Worm (Caenorhabditis elegans) whole organism, L1 larva: ENCODE data around the gene mca-2.
A peak's percentile ranks its signal among the peaks of the same experiment; 100 is the strongest.

Experiments used
- C16A3.4 ChIP-seq: fragments of 150-350 bp; optimal IDR thresholded peaks from 2 replicates; lab custom pipeline; 2014; ENCODE audit warnings: missing biosample characterization, missing genetic modification characterization
- Y116A8C.19 ChIP-seq: sonication (generic microtip); optimal IDR thresholded peaks from 2 replicates; lab custom pipeline; 2016; ENCODE audit warnings: missing compliant biosample characterization, missing genetic modification characterization, borderline replicate concordance
- aha-1 ChIP-seq: fragments of 150-350 bp; optimal IDR thresholded peaks from 2 replicates; lab custom pipeline; 2014; ENCODE audit warnings: missing biosample characterization, missing genetic modification characterization
- aly-2 ChIP-seq: fragments of 150-350 bp; optimal IDR thresholded peaks from 2 replicates; lab custom pipeline; 2014; ENCODE audit warnings: missing biosample characterization, missing genetic modification characterization
- blmp-1 ChIP-seq: fragments of 150-350 bp; optimal IDR thresholded peaks from 2 replicates; lab custom pipeline; 2014; ENCODE audit warnings: missing biosample characterization, missing genetic modification characterization
- ceh-8 ChIP-seq: fragments of 200-800 bp; sonication (Bioruptor generic); optimal IDR thresholded peaks from 2 replicates; lab custom pipeline; 2018; ENCODE audit warnings: mild to moderate bottlenecking, missing genetic modification characterization, moderate library complexity, missing compliant biosample characterization
- ceh-90 ChIP-seq: sonication (generic microtip); optimal IDR thresholded peaks from 2 replicates; lab custom pipeline; 2016; ENCODE audit warnings: missing genetic modification characterization, missing compliant biosample characterization
- dpl-1 ChIP-seq, 3 experiments: fragments of 150-350 bp in 2 of 3; sonication (generic microtip) in 1 of 3; optimal IDR thresholded peaks; 2 replicates each; lab custom pipeline; 2014 to 2017; ENCODE audit warnings: missing biosample characterization in 3 of 3, missing genetic modification characterization in 3 of 3, missing genetic modification reagents in 3 of 3
- efl-1 ChIP-seq, 4 experiments: fragments of 150-350 bp; optimal IDR thresholded peaks in 3 of 4; peaks in 1 of 4; 1 replicate in 1 of 4; 2 replicates in 3 of 4; lab custom pipeline; 2014; ENCODE audit warnings: missing biosample characterization in 2 of 4, missing genetic modification characterization in 2 of 4, missing genetic modification reagents in 2 of 4
- egl-13 ChIP-seq: sonication (generic microtip); optimal IDR thresholded peaks from 2 replicates; lab custom pipeline; 2016; ENCODE audit warnings: missing genotype, missing genetic modification reagents, missing genetic modification characterization, missing compliant biosample characterization
- elt-2 ChIP-seq: sonication (generic microtip); optimal IDR thresholded peaks from 2 replicates; lab custom pipeline; 2016; ENCODE audit warnings: missing genetic modification characterization, mild to moderate bottlenecking, inconsistent platforms, missing compliant biosample characterization, missing genetic modification reagents
- elt-3 ChIP-seq, 6 experiments: fragments of 150-350 bp in 1 of 6; sonication (generic microtip); optimal IDR thresholded peaks; 2 replicates each; lab custom pipeline; 2017 to 2018; ENCODE audit warnings: missing biosample characterization in 6 of 6, missing genetic modification characterization in 6 of 6, inconsistent platforms in 1 of 6
- fkh-8 ChIP-seq: sonication (generic microtip); optimal IDR thresholded peaks from 2 replicates; lab custom pipeline; 2016; ENCODE audit warnings: mild to moderate bottlenecking, missing genetic modification characterization, missing compliant biosample characterization
- fos-1 ChIP-seq: fragments of 150-350 bp; optimal IDR thresholded peaks from 2 replicates; lab custom pipeline; 2014; ENCODE audit warnings: missing biosample characterization, missing genetic modification characterization
- grh-1 ChIP-seq: fragments of 200-800 bp; sonication (Bioruptor generic); IDR thresholded peaks from 2 replicates; pipeline ENCODE4 v1.3.6; 2022; ENCODE audit warnings: missing genetic modification reagents, missing genetic modification characterization, missing compliant biosample characterization
- isw-1 ChIP-seq: fragments of 200-800 bp; sonication (Bioruptor generic); IDR thresholded peaks from 2 replicates; pipeline ENCODE4 v1.3.6; 2022; ENCODE audit warnings: missing genetic modification characterization, missing compliant biosample characterization
- lin-15B ChIP-seq: fragments of 150-350 bp; sonication (generic microtip); optimal IDR thresholded peaks from 3 replicates; lab custom pipeline; 2014; ENCODE audit warnings: missing biosample characterization, missing genetic modification characterization
- lin-39 ChIP-seq: fragments of 150-350 bp; optimal IDR thresholded peaks from 2 replicates; lab custom pipeline; 2014; ENCODE audit warnings: missing biosample characterization, missing genetic modification reagents, missing genetic modification characterization
- mab-9 ChIP-seq: fragments of 200-800 bp; sonication (Bioruptor generic); IDR thresholded peaks from 2 replicates; pipeline ENCODE4 v1.3.6; 2022; ENCODE audit warnings: missing genetic modification reagents, missing genetic modification characterization, missing compliant biosample characterization
- mef-2 ChIP-seq: fragments of 150-350 bp; optimal IDR thresholded peaks from 2 replicates; lab custom pipeline; 2014; ENCODE audit warnings: missing biosample characterization, missing genetic modification characterization
- nhr-11 ChIP-seq: fragments of 150-350 bp; optimal IDR thresholded peaks from 2 replicates; lab custom pipeline; 2014; ENCODE audit warnings: missing biosample characterization, missing genetic modification characterization
- nhr-76 ChIP-seq: sonication (generic microtip); optimal IDR thresholded peaks from 2 replicates; lab custom pipeline; 2017; ENCODE audit warnings: missing biosample characterization, missing genetic modification characterization
- nhr-84 ChIP-seq: sonication (generic microtip); optimal IDR thresholded peaks from 2 replicates; lab custom pipeline; 2017; ENCODE audit warnings: missing biosample characterization, missing genetic modification characterization
- nhr-85 ChIP-seq: sonication (generic microtip); peaks from one replicate; lab custom pipeline; 2016; ENCODE audit warnings: missing genetic modification characterization, inconsistent platforms, missing compliant biosample characterization
- pqm-1 ChIP-seq: sonication (generic microtip); optimal IDR thresholded peaks from 3 replicates; lab custom pipeline; 2017; ENCODE audit warnings: missing biosample characterization, missing genetic modification characterization
- rnt-1 ChIP-seq: sonication (generic microtip); optimal IDR thresholded peaks from 2 replicates; lab custom pipeline; 2016; ENCODE audit warnings: mild to moderate bottlenecking, missing genetic modification characterization, moderate library complexity, missing compliant biosample characterization
- skn-1 ChIP-seq: fragments of 150-350 bp; optimal IDR thresholded peaks from 2 replicates; lab custom pipeline; 2014; ENCODE audit warnings: missing biosample characterization, missing genetic modification characterization
- sox-4 ChIP-seq: sonication (generic microtip); optimal IDR thresholded peaks from 2 replicates; lab custom pipeline; 2016; ENCODE audit warnings: missing genetic modification characterization, missing compliant biosample characterization
- sptf-1 ChIP-seq: fragments of 150-350 bp; optimal IDR thresholded peaks from 2 replicates; lab custom pipeline; 2014; ENCODE audit warnings: missing biosample characterization, missing genetic modification characterization
- sup-37 ChIP-seq: fragments of 200-800 bp; sonication (Bioruptor generic); optimal IDR thresholded peaks from 2 replicates; lab custom pipeline; 2018; ENCODE audit warnings: mild to moderate bottlenecking, missing genetic modification characterization, missing compliant biosample characterization
- tbx-2 ChIP-seq: sonication (generic microtip); optimal IDR thresholded peaks from 2 replicates; lab custom pipeline; 2016; ENCODE audit warnings: missing genetic modification characterization, missing compliant biosample characterization
- zag-1 ChIP-seq: fragments of 150-350 bp; optimal IDR thresholded peaks from 2 replicates; lab custom pipeline; 2014; ENCODE audit warnings: missing biosample characterization, missing genetic modification characterization
- zip-4 ChIP-seq: fragments of 200-800 bp; sonication (Bioruptor generic); optimal IDR thresholded peaks from 2 replicates; lab custom pipeline; 2018; ENCODE audit warnings: mild to moderate bottlenecking, missing genetic modification characterization, moderate library complexity, missing compliant biosample characterization

Gene mca-2

ce11 chrIV:2122488-2122887 is 38.7 kb downstream of the mca-2 start, which contains the start of gene glb-7:
Gene glb-7, plus strand, starts transcription at chrIV:2122788.
- TF ChIP-seq lin-39 (tag; lab: Kevin White, UChicago) (no peak), C16A3.4 (tag; lab: Kevin White, UChicago) (no peak), isw-1 (no peak), nhr-76 (tag; lab: Kevin White, UChicago) (no peak), mef-2 (tag; lab: Kevin White, UChicago) (no peak), ceh-90 (tag; lab: Kevin White, UChicago) (no peak), zip-4 (GFP tag; lab: Kevin White, UChicago) (no peak), lin-15B (tag; lab: Kevin White, UChicago) (no peak), mab-9 (GFP tag; lab: Robert Waterston, UW) (no peak), aly-2 (tag; lab: Kevin White, UChicago) (no peak), Y116A8C.19 (no peak)

- TF ChIP-seq nhr-84 (tag; lab: Kevin White, UChicago) (no peak), ceh-90 (tag; lab: Kevin White, UChicago) (no peak), ceh-8 (GFP tag; lab: Kevin White, UChicago) (peak; percentile 42), efl-1 (optimal IDR thresholded peaks at IDR 0.05; lab: Kevin White, UChicago) (no peak), efl-1 (GFP tag; optimal IDR thresholded peaks at IDR 0.05 in 1 of 2; lab: Kevin White, UChicago) (peak in 1 of 2 experiments; percentile 35)
- TF ChIP-seq, all 84 proteins: peak for 2
Observed at ce11 chrIV:2127375-2127774, 43.5 kb downstream of the mca-2 start.

ce11 chrIV:2128761-2129160 is 44.9 kb downstream of the mca-2 start, which contains the start of gene grl-20:
Gene grl-20, minus strand, starts transcription at chrIV:2128861.
- TF ChIP-seq grh-1 (no peak), sptf-1 (tag; lab: Kevin White, UChicago) (no peak), fkh-8 (tag; lab: Kevin White, UChicago) (no peak), skn-1 (tag; lab: Kevin White, UChicago) (no peak), zag-1 (tag; lab: Kevin White, UChicago) (no peak), pqm-1 (tag; lab: Kevin White, UChicago) (no peak)

ce11 chrIV:2130714-2131113 is 46.9 kb downstream of the mca-2 start, which contains the start of gene prmt-6:
Gene prmt-6, plus strand, starts transcription at chrIV:2130965.
- TF ChIP-seq elt-2 (tag; lab: Kevin White, UChicago) (peak; percentile 72), dpl-1 (GFP tag; optimal IDR thresholded peaks at IDR 0.05; lab: Kevin White, UChicago) (no peak), sptf-1 (tag; lab: Kevin White, UChicago) (no peak), blmp-1 (tag; lab: Kevin White, UChicago) (peak; percentile 28), elt-3 (tag; optimal IDR thresholded peaks at IDR 0.05; lab: Kevin White, UChicago) (peak in 3 of 6 experiments; percentile 14 to 84 (median 36))
- TF ChIP-seq, all 84 proteins: peak for 3

- TF ChIP-seq grh-1 = no peak
- TF ChIP-seq sox-4 (tag; lab: Kevin White, UChicago) = no peak
Observed at ce11 chrIV:2133431-2133940, 49.7 kb downstream of the mca-2 start, which contains the start of gene C23H5.12. Gene C23H5.12, plus strand, starts transcription at chrIV:2133481.

- TF ChIP-seq sup-37 (GFP tag; lab: Kevin White, UChicago) = no peak
- no peak for TF ChIP-seq tbx-2 (tag; lab: Kevin White, UChicago)
- no peak for TF ChIP-seq aha-1 (tag; lab: Kevin White, UChicago)
- TF ChIP-seq nhr-11 (tag; lab: Kevin White, UChicago) = no peak
- no peak for TF ChIP-seq aly-2 (tag; lab: Kevin White, UChicago)
- peak; percentile 19 for TF ChIP-seq rnt-1 (tag; lab: Kevin White, UChicago)
- no peak for TF ChIP-seq fos-1 (tag; lab: Kevin White, UChicago)
- TF ChIP-seq egl-13 (tag; lab: Kevin White, UChicago) = no peak
- peak; percentile 9 for TF ChIP-seq nhr-85 (tag; lab: Kevin White, UChicago)
- TF ChIP-seq, all 84 proteins: peak for 2
Observed at ce11 chrIV:2136607-2137006, 52.8 kb downstream of the mca-2 start, which contains the start of gene test-1. Gene test-1, plus strand, starts transcription at chrIV:2136951.
